Fruit fly (Drosophila melanogaster) whole organism, embryonic: Measurements from ENCODE around the gene CG3091.

Source experiments
- Adf1 ChIP-seq: fragments of 200-800 bp; sonication (Bioruptor generic); IDR thresholded peaks from 2 replicates; pipeline ENCODE4 v1.3.6; 2022; ENCODE audit warnings: missing biosample characterization, missing genetic modification characterization
- B-H2 ChIP-seq: fragments of 200-800 bp; sonication (Bioruptor generic); optimal IDR thresholded peaks from 2 replicates; lab custom pipeline; 2018; ENCODE audit warnings: missing biosample characterization, mild to moderate bottlenecking, missing genetic modification characterization
- CG10267 ChIP-seq: fragments of 200-800 bp; sonication (Bioruptor generic); optimal IDR thresholded peaks from 2 replicates; lab custom pipeline; 2018; ENCODE audit warnings: missing biosample characterization, mild to moderate bottlenecking, missing genetic modification characterization, moderate library complexity
- CG10543 ChIP-seq: fragments of 200-800 bp; sonication (Bioruptor generic); optimal IDR thresholded peaks from 3 replicates; lab custom pipeline; 2017; ENCODE audit warnings: missing biosample characterization, mild to moderate bottlenecking, missing genetic modification characterization, moderate library complexity
- CG10959 ChIP-seq: fragments of 200-800 bp; sonication (Bioruptor generic); IDR thresholded peaks from 2 replicates; pipeline ENCODE4 v1.3.6; 2022; ENCODE audit warnings: missing biosample characterization, missing genetic modification characterization
- CG11723 ChIP-seq: fragments of 200-800 bp; sonication (Bioruptor generic); optimal IDR thresholded peaks from 2 replicates; lab custom pipeline; 2017; ENCODE audit warnings: missing biosample characterization, mild to moderate bottlenecking, missing genetic modification characterization
- CG12236 ChIP-seq: fragments of 200-800 bp; sonication (Bioruptor generic); optimal IDR thresholded peaks from 2 replicates; lab custom pipeline; 2016; ENCODE audit warnings: missing biosample characterization, missing genetic modification characterization
- CG1233 ChIP-seq: fragments of 200-800 bp; sonication (Bioruptor generic); optimal IDR thresholded peaks from 4 replicates; lab custom pipeline; 2018; ENCODE audit warnings: missing biosample characterization, mild to moderate bottlenecking, missing genetic modification characterization
- CG12659 ChIP-seq: fragments of 200-800 bp; sonication (Bioruptor generic); optimal IDR thresholded peaks from 3 replicates; lab custom pipeline; 2017; ENCODE audit warnings: mild to moderate bottlenecking, missing biosample characterization, missing genetic modification reagents, missing genetic modification characterization
- CG14860 ChIP-seq: fragments of 200-800 bp; sonication (Bioruptor generic); IDR thresholded peaks from 3 replicates; pipeline ENCODE4 v1.3.6; 2022; ENCODE audit warnings: missing biosample characterization, missing genetic modification characterization; ENCODE audit not compliant: partially characterized antibody
- CG15269 ChIP-seq: fragments of 200-800 bp; sonication (Bioruptor generic); optimal IDR thresholded peaks from 2 replicates; lab custom pipeline; 2018; ENCODE audit warnings: missing biosample characterization, mild to moderate bottlenecking, missing genetic modification characterization, moderate library complexity
- CG1603 ChIP-seq: fragments of 200-800 bp; sonication (Bioruptor generic); optimal IDR thresholded peaks from 2 replicates; lab custom pipeline; 2019; ENCODE audit warnings: missing biosample characterization, mild to moderate bottlenecking, missing genetic modification characterization, moderate library complexity
- CG17802 ChIP-seq: fragments of 200-800 bp; sonication (Bioruptor generic); optimal IDR thresholded peaks from 2 replicates; lab custom pipeline; 2018; ENCODE audit warnings: missing biosample characterization, mild to moderate bottlenecking, missing genetic modification characterization, moderate library complexity
- CG2678 ChIP-seq: fragments of 200-800 bp; sonication (Bioruptor generic); optimal IDR thresholded peaks from 3 replicates; lab custom pipeline; 2019; ENCODE audit warnings: missing biosample characterization, mild to moderate bottlenecking, missing genetic modification characterization, moderate library complexity
- CG4282 ChIP-seq: fragments of 200-800 bp; sonication (Bioruptor generic); optimal IDR thresholded peaks from 2 replicates; lab custom pipeline; 2016; ENCODE audit warnings: missing biosample characterization, missing genetic modification characterization
- CG6254 ChIP-seq: fragments of 200-800 bp; sonication (Bioruptor generic); optimal IDR thresholded peaks from 3 replicates; lab custom pipeline; 2017; ENCODE audit warnings: mild to moderate bottlenecking, missing biosample characterization, missing genetic modification reagents, missing genetic modification characterization
- CG7928 ChIP-seq: fragments of 200-800 bp; sonication (Bioruptor generic); optimal IDR thresholded peaks from 2 replicates; lab custom pipeline; 2017; ENCODE audit warnings: missing biosample characterization, mild to moderate bottlenecking, missing genetic modification characterization
- CG7963 ChIP-seq: fragments of 200-800 bp; sonication (Bioruptor generic); IDR thresholded peaks from 3 replicates; pipeline ENCODE4 v1.3.6; 2022; ENCODE audit warnings: missing biosample characterization, missing genetic modification characterization; ENCODE audit not compliant: partially characterized antibody
- CG8944 ChIP-seq: fragments of 200-800 bp; sonication (Bioruptor generic); optimal IDR thresholded peaks from 3 replicates; lab custom pipeline; 2016; ENCODE audit warnings: missing biosample characterization, missing genetic modification characterization
- Chrac-16 ChIP-seq: fragments of 200-800 bp; sonication (Bioruptor generic); optimal IDR thresholded peaks from 3 replicates; lab custom pipeline; 2016; ENCODE audit warnings: missing biosample characterization, missing genetic modification characterization
- CrebB ChIP-seq: fragments of 200-800 bp; sonication (Bioruptor generic); optimal IDR thresholded peaks from 3 replicates; lab custom pipeline; 2018; ENCODE audit warnings: missing biosample characterization, mild to moderate bottlenecking, missing genetic modification characterization
- ERR ChIP-seq: fragments of 200-800 bp; sonication (Bioruptor generic); optimal IDR thresholded peaks from 2 replicates; lab custom pipeline; 2016; ENCODE audit warnings: missing biosample characterization, missing genetic modification characterization
- Gug ChIP-seq: fragments of 200-800 bp; sonication (Bioruptor generic); IDR thresholded peaks from 4 replicates; pipeline ENCODE4 v1.3.6; 2022; ENCODE audit warnings: missing biosample characterization, missing genetic modification characterization
- H2.0 ChIP-seq: fragments of 200-800 bp; sonication (Bioruptor generic); IDR thresholded peaks from 2 replicates; pipeline ENCODE4 v1.3.6; 2022; ENCODE audit warnings: missing biosample characterization, missing genetic modification characterization
- HmgZ ChIP-seq: fragments of 200-800 bp; sonication (Bioruptor generic); optimal IDR thresholded peaks from 2 replicates; lab custom pipeline; 2018; ENCODE audit warnings: missing biosample characterization, mild to moderate bottlenecking, missing genetic modification characterization
- Lhr ChIP-seq: fragments of 200-800 bp; sonication (Bioruptor generic); optimal IDR thresholded peaks from 3 replicates; lab custom pipeline; 2017; ENCODE audit warnings: mild to moderate bottlenecking, missing biosample characterization, missing genetic modification reagents, missing genetic modification characterization
- NC2β ChIP-seq: fragments of 200-800 bp; sonication (Bioruptor generic); optimal IDR thresholded peaks from 2 replicates; lab custom pipeline; 2016; ENCODE audit warnings: missing biosample characterization, missing genetic modification characterization
- NK7.1 ChIP-seq: fragments of 200-800 bp; sonication (Bioruptor generic); optimal IDR thresholded peaks from 3 replicates; lab custom pipeline; 2016; ENCODE audit warnings: missing biosample characterization, missing genetic modification characterization
- Pdp1 ChIP-seq, 2 experiments: fragments of 200-800 bp; sonication (Bioruptor generic); optimal IDR thresholded peaks; 3 replicates each; lab custom pipeline; 2016; ENCODE audit warnings: missing biosample characterization in 2 of 2, missing genetic modification characterization in 2 of 2, mild to moderate bottlenecking in 1 of 2, moderate library complexity in 1 of 2
- Scr ChIP-seq: fragments of 200-800 bp; sonication (Bioruptor generic); IDR thresholded peaks from 2 replicates; pipeline ENCODE4 v1.3.6; 2022; ENCODE audit warnings: missing biosample characterization, missing genetic modification characterization; ENCODE audit not compliant: partially characterized antibody
- Sox102F ChIP-seq: fragments of 200-800 bp; sonication (Bioruptor generic); optimal IDR thresholded peaks from 2 replicates; lab custom pipeline; 2018; ENCODE audit warnings: missing biosample characterization, mild to moderate bottlenecking, missing genetic modification characterization, moderate library complexity
- Stat92E ChIP-seq, 3 experiments: fragments of >200 bp in 2 of 3; fragments of 200-800 bp in 1 of 3; sonication (Bioruptor generic) in 1 of 3; optimal IDR thresholded peaks; 2 replicates each; lab custom pipeline; 2017 to 2019; ENCODE audit warnings: missing biosample characterization in 3 of 3, missing genetic modification characterization in 3 of 3, mild to moderate bottlenecking in 1 of 3, moderate library complexity in 1 of 3
- ase ChIP-seq: fragments of 200-800 bp; sonication (Bioruptor generic); IDR thresholded peaks from 3 replicates; pipeline ENCODE4 v1.3.6; 2022; ENCODE audit warnings: missing biosample characterization, missing genetic modification characterization
- bab2 ChIP-seq: fragments of 200-800 bp; sonication (Bioruptor generic); optimal IDR thresholded peaks from 2 replicates; lab custom pipeline; 2016; ENCODE audit warnings: missing biosample characterization, missing genetic modification characterization
- btn ChIP-seq: fragments of 200-800 bp; sonication (Bioruptor generic); optimal IDR thresholded peaks from 2 replicates; lab custom pipeline; 2016; ENCODE audit warnings: missing biosample characterization, missing genetic modification characterization
- chif ChIP-seq, 2 experiments: fragments of 200-800 bp; sonication (Bioruptor generic); optimal IDR thresholded peaks; 3 replicates each; lab custom pipeline; 2016; ENCODE audit warnings: missing biosample characterization in 2 of 2, missing genetic modification characterization in 2 of 2
- danr ChIP-seq: fragments of 200-800 bp; sonication (Bioruptor generic); IDR thresholded peaks from 2 replicates; pipeline ENCODE4 v1.3.6; 2022; ENCODE audit warnings: missing biosample characterization, missing genetic modification characterization
- exex ChIP-seq: fragments of 200-800 bp; sonication (Bioruptor generic); optimal IDR thresholded peaks from 4 replicates; lab custom pipeline; 2018; ENCODE audit warnings: missing biosample characterization, mild to moderate bottlenecking, missing genetic modification characterization, moderate library complexity
- ham ChIP-seq: fragments of 200-800 bp; sonication (Bioruptor generic); IDR thresholded peaks from 2 replicates; pipeline ENCODE4 v1.3.6; 2022; ENCODE audit warnings: missing biosample characterization, missing genetic modification characterization
- hth ChIP-seq: fragments of >200 bp; optimal IDR thresholded peaks from 2 replicates; lab custom pipeline; 2017; ENCODE audit warnings: inconsistent platforms
- jing ChIP-seq: fragments of 200-800 bp; sonication (Bioruptor generic); optimal IDR thresholded peaks from 2 replicates; lab custom pipeline; 2018; ENCODE audit warnings: missing biosample characterization, mild to moderate bottlenecking, missing genetic modification characterization
- lbe ChIP-seq: fragments of 200-800 bp; sonication (Bioruptor generic); optimal IDR thresholded peaks from 2 replicates; lab custom pipeline; 2016; ENCODE audit warnings: missing biosample characterization, mild to moderate bottlenecking, missing genetic modification characterization
- nom ChIP-seq: fragments of 200-800 bp; sonication (Bioruptor generic); optimal IDR thresholded peaks from 2 replicates; lab custom pipeline; 2017; ENCODE audit warnings: missing biosample characterization, missing genetic modification characterization, mild to moderate bottlenecking, moderate library complexity, missing genetic modification reagents
- otp ChIP-seq: fragments of 200-800 bp; sonication (Bioruptor generic); IDR thresholded peaks from 3 replicates; pipeline ENCODE4, ENCODE4 v1.3.6; 2022; ENCODE audit warnings: missing biosample characterization, missing genetic modification characterization
- peb ChIP-seq: fragments of 200-800 bp; sonication (Bioruptor generic); IDR thresholded peaks from 2 replicates; pipeline ENCODE4 v1.3.6; 2022; ENCODE audit warnings: missing biosample characterization, missing genetic modification characterization
- phol ChIP-seq: fragments of 200-800 bp; sonication (Bioruptor generic); optimal IDR thresholded peaks from 3 replicates; lab custom pipeline; 2018; ENCODE audit warnings: missing biosample characterization, mild to moderate bottlenecking, missing genetic modification characterization, moderate library complexity
- run ChIP-seq: fragments of 200-800 bp; sonication (Bioruptor generic); optimal IDR thresholded peaks from 3 replicates; lab custom pipeline; 2018; ENCODE audit warnings: missing biosample characterization, mild to moderate bottlenecking, missing genetic modification characterization
- zf30C ChIP-seq: fragments of 200-800 bp; sonication (Bioruptor generic); optimal IDR thresholded peaks from 3 replicates; lab custom pipeline; 2018; ENCODE audit warnings: missing biosample characterization, mild to moderate bottlenecking, missing genetic modification characterization
- zfh1 ChIP-seq: fragments of 200-800 bp; sonication (Bioruptor generic); IDR thresholded peaks from 3 replicates; pipeline ENCODE4 v1.3.6; 2022; ENCODE audit warnings: missing biosample characterization, missing genetic modification characterization

Gene CG3091

DNA sequence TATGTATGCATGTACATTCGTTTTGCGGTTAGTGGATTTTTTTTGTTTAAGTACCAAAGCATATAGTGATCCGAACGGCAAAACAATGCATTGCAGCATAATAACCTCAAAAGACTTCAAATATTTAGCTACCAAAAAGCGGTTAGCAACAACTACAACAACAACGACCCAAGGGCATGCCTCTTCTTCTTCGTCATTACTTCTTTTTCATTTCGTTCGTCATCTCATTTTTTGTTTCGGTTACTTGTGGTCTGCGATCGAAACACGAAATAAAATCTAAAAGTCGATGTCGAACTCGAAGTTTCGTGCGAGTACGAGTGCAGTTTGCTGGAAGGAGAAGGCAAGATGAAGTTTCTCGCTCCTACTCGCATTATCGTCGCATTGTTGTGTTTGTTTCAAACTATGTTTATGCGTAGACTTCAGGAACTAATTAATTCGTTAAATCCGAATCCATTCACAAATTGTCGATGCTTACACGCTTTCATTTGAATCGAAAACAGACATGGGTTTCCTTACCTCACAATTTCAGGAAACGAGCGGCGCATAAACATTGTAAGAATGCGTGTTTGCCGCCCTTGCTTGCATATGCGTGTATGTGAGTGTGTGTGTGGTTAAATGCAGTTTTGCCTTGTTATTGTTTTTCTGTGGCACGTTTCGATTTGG lies 44.8 kb upstream of the CG3091 start (continued):
- TF ChIP-seq Sox102F (GFP tag; lab: Kevin White, UChicago) (peak; percentile 87), chif (GFP tag; optimal IDR thresholded peaks at IDR 0.05; lab: Kevin White, UChicago) (peak; percentile 74 to 81), ERR (GFP tag; lab: Kevin White, UChicago) (peak; percentile 45), CG8944 (GFP tag; lab: Kevin White, UChicago) (peak; percentile 70), jing (GFP tag; lab: Kevin White, UChicago) (peak; percentile 67), CG10959 (peak; percentile 84), exex (no peak), Lhr (peak; percentile 49), Pdp1 (GFP tag; optimal IDR thresholded peaks at IDR 0.05; lab: Kevin White, UChicago) (peak; percentile 76 to 79), zf30C (no peak), peb (peak; percentile 55; the same call in 1 of the 2 replicates), CG10267 (tag; lab: Kevin White, UChicago) (peak; percentile 83), CG1233 (GFP tag; lab: Kevin White, UChicago) (peak; percentile 60), ase (GFP tag; lab: Robert Waterston, UW) (peak; percentile 84), hth (lab: Kevin White, UChicago) (no peak), Chrac-16 (GFP tag; lab: Kevin White, UChicago) (peak; percentile 70), btn (GFP tag; lab: Kevin White, UChicago) (peak; percentile 81), nom (GFP tag; lab: Kevin White, UChicago) (peak; percentile 83), CG11723 (peak; percentile 72), HmgZ (tag; lab: Kevin White, UChicago) (peak; percentile 29), CG12659 (GFP tag; lab: Kevin White, UChicago) (peak; percentile 66), ham (GFP tag; lab: Robert Waterston, UW) (no peak), bab2 (GFP tag; lab: Kevin White, UChicago) (peak; percentile 70), Stat92E (GFP tag; optimal IDR thresholded peaks at IDR 0.05; lab: Kevin White, UChicago) (peak in 1 of 3 experiments; percentile 91), CG12236 (GFP tag; lab: Kevin White, UChicago) (peak; percentile 78), CG14860 (GFP tag; lab: Robert Waterston, UW) (no peak), B-H2 (GFP tag; lab: Kevin White, UChicago) (no peak), zfh1 (GFP tag; lab: Robert Waterston, UW) (peak; percentile 95), CG7928 (GFP tag; lab: Kevin White, UChicago) (no peak), CG6254 (GFP tag; lab: Kevin White, UChicago) (peak; percentile 72), Adf1 (GFP tag; lab: Robert Waterston, UW) (no peak), NC2β (GFP tag; lab: Kevin White, UChicago) (peak; percentile 84), NK7.1 (peak; percentile 10), CG10543 (GFP tag; lab: Kevin White, UChicago) (no peak), CrebB (peak; percentile 73), Scr (GFP tag; lab: Robert Waterston, UW) (no peak), lbe (peak; percentile 91), otp (peak; percentile 93), CG15269 (tag; lab: Kevin White, UChicago) (peak; percentile 76), H2.0 (peak; percentile 85), run (peak; percentile 74), CG17802 (peak; percentile 68), CG1603 (peak; percentile 96), Gug (GFP tag; lab: Robert Waterston, UW) (peak; percentile 54; the same call in 2 of the 4 replicates), CG4282 (GFP tag; lab: Kevin White, UChicago) (no peak), CG2678 (tag; lab: Kevin White, UChicago) (peak; percentile 74), CG7963 (GFP tag; lab: Robert Waterston, UW) (no peak), phol (peak; percentile 84), danr (0 out of 2 replicates have a peak, but pooled peaks have one; percentile 23)
